Fruit fly (Drosophila melanogaster) whole organism, prepupa: ENCODE results near the gene CG34125.

Experiments
- dac ChIP-seq: fragments of 200-800 bp; sonication (Bioruptor generic); optimal IDR thresholded peaks from 2 replicates; lab custom pipeline; 2017; ENCODE audit warnings: missing biosample characterization, mild to moderate bottlenecking, missing genetic modification characterization
- spab ChIP-seq: fragments of 200-800 bp; sonication (Bioruptor generic); optimal IDR thresholded peaks from 2 replicates; lab custom pipeline; 2017; ENCODE audit warnings: missing biosample characterization, mild to moderate bottlenecking, missing genetic modification characterization, missing genetic modification reagents

dm6 chr2L:4916738-4917137 is 48.7 kb upstream of the CG34125 start:
- TF ChIP-seq spab (GFP tag; lab: Kevin White, UChicago), result no peak
- no peak for TF ChIP-seq dac (GFP tag; lab: Kevin White, UChicago)
